Worm (Caenorhabditis elegans) whole organism, early embryonic: ENCODE results near the gene ric-4.

Experiments used
- ama-1 ChIP-seq: fragments of 150-350 bp; optimal IDR thresholded peaks from 2 replicates; lab custom pipeline; 2014
- ceh-13 ChIP-seq: fragments of 200-800 bp; sonication (Bioruptor generic); optimal IDR thresholded peaks from 2 replicates; lab custom pipeline; 2018; ENCODE audit warnings: mild to moderate bottlenecking, missing genetic modification characterization, missing compliant biosample characterization
- hmbx-1 ChIP-seq: sonication (generic microtip); optimal IDR thresholded peaks from 2 replicates; lab custom pipeline; 2016; ENCODE audit warnings: mild to moderate bottlenecking, missing genetic modification characterization, missing compliant biosample characterization
- pes-1 ChIP-seq: fragments of 200-800 bp; sonication (Bioruptor generic); IDR thresholded peaks from 2 replicates; pipeline ENCODE4 v1.3.6; 2022; ENCODE audit warnings: missing genetic modification reagents, missing genetic modification characterization, missing compliant biosample characterization
- tbx-11 ChIP-seq: fragments of 200-800 bp; sonication (Bioruptor generic); IDR thresholded peaks from 2 replicates; pipeline ENCODE4 v1.3.6; 2022; ENCODE audit warnings: missing genetic modification characterization, missing compliant biosample characterization

DNA sequence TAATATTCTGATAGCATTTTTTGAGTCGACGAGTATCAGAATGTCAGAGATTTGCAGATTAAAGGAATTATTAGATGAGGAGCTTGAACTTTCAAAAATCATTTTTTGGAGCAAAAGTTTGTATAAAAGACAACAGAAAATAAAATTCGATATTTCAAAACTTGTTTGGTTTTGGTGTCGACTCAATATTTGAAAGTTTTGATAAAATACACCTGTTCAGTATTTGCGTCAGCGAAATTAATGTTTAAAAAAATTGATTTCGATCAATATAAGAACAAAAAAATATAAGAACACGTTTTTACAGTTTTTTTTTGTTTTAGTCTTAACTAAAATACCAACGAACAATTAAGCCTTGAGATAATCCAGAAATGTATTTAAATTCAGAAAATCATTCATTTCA is 49.5 kb downstream of the ric-4 start, which contains the start of gene C12D8.13:
- TF ChIP-seq tbx-11 (GFP tag; lab: Robert Waterston, UW): no peak
- TF ChIP-seq pes-1: no peak
- no peak for TF ChIP-seq hmbx-1
- TF ChIP-seq ceh-13: no peak
- TF ChIP-seq ama-1: no peak
